Worm (Caenorhabditis elegans): ENCODE measurements around the gene C01B9.1.
A peak's percentile ranks its signal among the peaks of the same experiment; 100 is the strongest.
"Not testable (repeated sequence)": the region's sequence is repeated elsewhere in the genome, so short reads cannot be mapped to it uniquely, and the experiment has no call there.

The C01B9.1 gene

DNA sequence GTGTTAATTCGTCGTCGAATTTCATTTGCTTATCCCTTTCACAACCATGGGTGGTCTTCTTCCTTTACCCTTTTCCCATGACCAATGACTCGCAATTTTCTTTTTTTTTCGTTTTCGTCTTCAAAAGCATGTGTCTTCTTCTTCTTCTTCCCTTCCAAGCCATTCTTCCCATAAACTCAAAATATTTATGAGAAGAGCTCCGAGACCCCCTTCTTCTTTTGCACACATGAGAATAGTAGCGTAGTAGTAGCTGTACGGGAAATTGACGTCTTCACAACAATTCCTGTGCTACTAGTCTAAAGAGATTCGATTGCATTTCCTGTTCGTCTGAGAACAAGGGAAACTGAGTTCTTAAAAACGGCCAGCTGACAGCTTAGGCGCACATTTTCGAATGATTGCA is 41.0 kb downstream of the C01B9.1 start:
- TF ChIP-seq ztf-29 (GFP tag; IDR thresholded peaks at IDR 0.05): no peak
- no peak for TF ChIP-seq ref-1 (GFP tag; conservative IDR thresholded peaks at IDR 0.05)

DNA sequence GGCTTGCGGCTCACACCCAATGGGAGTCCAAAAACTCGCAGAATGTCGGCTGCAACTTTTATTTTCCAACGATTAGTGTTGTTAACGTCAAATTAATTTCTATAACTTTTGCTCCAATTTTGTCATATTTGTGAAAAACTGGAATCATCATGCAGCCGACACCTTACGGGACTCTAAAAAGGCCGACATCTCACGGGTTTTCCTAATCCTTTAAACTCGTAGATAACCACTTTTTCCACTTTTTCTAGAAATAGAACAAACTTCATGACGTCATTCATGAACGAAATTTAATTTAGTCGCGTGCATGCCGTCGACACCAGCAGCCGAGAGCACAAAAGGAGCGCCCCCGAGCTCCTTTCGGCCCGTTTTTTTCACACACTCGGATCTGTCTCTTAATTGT is 42.0 kb downstream of the C01B9.1 start:
- TF ChIP-seq med-1 (GFP tag; optimal IDR thresholded peaks at IDR 0.05; ENCODE audit: insufficient read depth): no peak
- TF ChIP-seq flt-1 (GFP tag; IDR thresholded peaks at IDR 0.05): no peak
- TF ChIP-seq tab-1 (GFP tag; IDR thresholded peaks at IDR 0.05): no peak
- no peak for TF ChIP-seq T22C8.4 (GFP tag; IDR thresholded peaks at IDR 0.05)
- TF ChIP-seq ztf-23 (GFP tag; IDR thresholded peaks at IDR 0.05): no peak
- TF ChIP-seq klf-2 (GFP tag; conservative IDR thresholded peaks at IDR 0.05): no peak
- no peak for TF ChIP-seq cog-1 (tag; optimal IDR thresholded peaks at IDR 0.05)
- no peak for TF ChIP-seq ref-1 (GFP tag; conservative IDR thresholded peaks at IDR 0.05)
- no peak for TF ChIP-seq ztf-29 (GFP tag; IDR thresholded peaks at IDR 0.05)

DNA sequence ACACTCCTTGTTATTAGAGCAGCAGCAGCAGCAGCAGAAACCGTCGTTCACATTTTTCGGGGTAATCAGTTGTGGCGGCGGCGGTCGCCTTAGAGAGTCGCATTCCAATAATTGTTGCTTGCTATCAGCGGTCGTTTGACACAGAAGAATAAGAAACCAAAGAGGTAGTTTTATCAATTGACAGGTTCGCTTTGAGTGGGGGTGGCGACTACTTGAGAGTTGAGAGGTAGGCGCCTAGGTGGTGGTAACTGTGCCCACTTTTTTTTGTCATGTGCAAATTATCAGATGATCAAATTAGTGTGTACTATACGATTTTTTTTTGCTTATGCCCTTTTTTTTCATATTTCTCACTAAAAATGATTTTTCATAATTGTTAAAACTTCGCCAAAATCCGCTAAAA is 42.6 kb downstream of the C01B9.1 start:
- TF ChIP-seq ztf-29 (GFP tag; IDR thresholded peaks at IDR 0.05): no peak
- TF ChIP-seq ztf-23 (GFP tag; IDR thresholded peaks at IDR 0.05): no peak
- no peak for TF ChIP-seq flt-1 (GFP tag; IDR thresholded peaks at IDR 0.05)

DNA sequence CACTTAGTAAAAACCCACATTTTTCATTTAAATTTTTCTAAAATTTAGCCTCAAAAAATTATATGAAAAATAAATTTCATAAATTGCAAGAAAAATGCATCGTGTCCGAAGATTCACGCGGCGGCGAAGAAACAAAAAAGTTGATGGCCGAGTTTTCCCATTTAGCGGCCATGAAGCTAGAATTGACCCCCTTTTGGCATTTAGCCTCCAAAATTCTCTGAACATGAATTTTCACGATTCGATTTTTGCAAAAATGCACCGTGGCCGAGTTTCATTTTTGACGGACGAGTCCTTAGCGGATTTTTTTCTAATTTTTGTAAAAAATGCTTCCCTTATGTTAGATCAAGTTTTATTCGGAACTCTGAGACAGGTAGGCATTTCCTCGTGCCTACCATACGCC is 44.1 kb downstream of the C01B9.1 start:
- TF ChIP-seq cog-1 (tag; optimal IDR thresholded peaks at IDR 0.05) (no peak), ztf-23 (GFP tag; IDR thresholded peaks at IDR 0.05) (no peak), ref-1 (GFP tag; conservative IDR thresholded peaks at IDR 0.05) (no peak), flt-1 (GFP tag; IDR thresholded peaks at IDR 0.05) (no peak)

DNA sequence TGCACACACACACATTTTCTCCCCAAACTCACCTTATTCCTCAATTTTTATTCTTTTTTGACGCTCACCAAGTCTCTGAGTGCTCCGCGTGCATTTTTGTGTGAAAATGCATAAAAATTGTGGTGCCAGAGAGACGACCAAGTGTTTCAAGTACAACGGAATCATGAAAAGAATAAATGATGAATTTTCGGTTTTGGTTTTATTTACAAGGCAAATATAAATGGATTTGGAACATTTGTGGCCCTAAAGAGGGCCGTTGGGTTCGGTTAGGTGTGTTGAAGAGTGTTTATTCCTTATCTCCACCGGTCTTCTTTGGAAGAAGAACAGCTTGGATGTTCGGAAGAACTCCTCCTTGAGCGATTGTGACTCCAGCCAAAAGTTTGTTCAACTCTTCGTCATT is 46.1 kb downstream of the C01B9.1 start:
- peak; percentile 84 for TF ChIP-seq flt-1 (GFP tag; IDR thresholded peaks at IDR 0.05)

DNA sequence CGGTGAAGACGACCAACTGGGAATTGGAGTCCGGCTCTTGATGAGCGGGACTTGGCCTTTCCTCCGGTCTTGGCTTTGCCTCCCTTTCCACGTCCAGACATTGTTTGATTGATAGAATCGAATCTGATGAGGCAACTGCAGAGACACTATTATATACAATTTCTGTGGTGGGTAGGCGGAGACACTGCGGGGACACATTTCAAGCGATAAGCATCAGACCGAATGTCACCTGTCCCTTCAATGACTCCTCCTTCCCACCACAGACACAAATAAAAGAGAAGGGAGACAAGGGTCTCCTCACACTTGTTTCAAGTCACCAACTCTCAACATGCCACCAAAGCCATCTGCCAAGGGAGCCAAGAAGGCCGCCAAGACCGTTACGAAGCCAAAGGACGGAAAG is 46.7 kb downstream of the C01B9.1 start, which contains the start of gene his-16:
TSS of gene his-16 (minus strand) at position 101 of the 400 bp plus-strand sequence.
- not testable (repeated sequence) for TF ChIP-seq klf-2 (GFP tag; conservative IDR thresholded peaks at IDR 0.05); ztf-29 (GFP tag; IDR thresholded peaks at IDR 0.05); tab-1 (GFP tag; IDR thresholded peaks at IDR 0.05)

DNA sequence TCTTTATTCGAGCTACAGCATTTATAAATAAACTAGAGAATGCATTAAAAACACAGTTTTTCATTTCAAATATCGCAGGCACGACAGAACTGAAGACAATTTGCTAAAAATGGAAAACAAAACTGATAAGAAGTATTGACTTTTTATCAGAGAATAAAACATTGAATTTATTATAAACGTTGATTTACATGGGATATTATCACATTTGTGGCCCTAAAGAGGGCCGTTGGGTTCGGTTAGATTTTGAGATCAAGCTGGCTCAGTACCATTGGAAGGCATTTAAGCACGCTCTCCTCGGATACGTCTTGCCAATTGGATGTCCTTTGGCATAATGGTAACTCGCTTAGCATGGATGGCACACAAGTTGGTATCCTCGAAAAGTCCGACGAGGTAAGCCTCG is 53.2 kb downstream of the C01B9.1 start:
- TF ChIP-seq flt-1 (GFP tag; IDR thresholded peaks at IDR 0.05): peak; percentile 71

DNA sequence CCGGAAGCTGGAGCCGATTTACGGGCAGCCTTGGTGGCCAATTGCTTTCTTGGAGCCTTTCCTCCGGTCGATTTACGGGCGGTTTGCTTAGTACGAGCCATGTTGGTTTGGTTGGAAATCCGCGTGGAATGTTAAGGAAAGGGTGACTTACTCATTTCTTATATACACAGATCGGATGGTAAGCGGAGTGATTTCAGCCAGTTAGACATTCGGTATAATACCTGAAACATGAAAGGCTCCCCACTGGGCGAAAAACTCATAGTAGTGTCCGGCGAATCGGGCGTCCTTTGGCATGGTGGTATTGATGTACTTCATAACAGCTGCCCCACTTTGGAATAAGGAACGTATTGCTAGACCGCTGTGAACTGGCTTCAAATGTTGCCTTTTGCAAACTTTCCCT is 57.2 kb downstream of the C01B9.1 start, which contains the start of gene his-42:
TSS of gene his-42 (minus strand) at position 101 of the 400 bp plus-strand sequence.
- TF ChIP-seq ztf-23 (GFP tag; IDR thresholded peaks at IDR 0.05) (no peak), flt-1 (GFP tag; IDR thresholded peaks at IDR 0.05) (no peak), ztf-29 (GFP tag; IDR thresholded peaks at IDR 0.05) (no peak), tab-1 (GFP tag; IDR thresholded peaks at IDR 0.05) (no peak), klf-2 (GFP tag; conservative IDR thresholded peaks at IDR 0.05) (no peak), cog-1 (tag; optimal IDR thresholded peaks at IDR 0.05) (no peak), med-1 (GFP tag; optimal IDR thresholded peaks at IDR 0.05; ENCODE audit: insufficient read depth) (no peak), T22C8.4 (GFP tag; IDR thresholded peaks at IDR 0.05) (no peak), ref-1 (GFP tag; conservative IDR thresholded peaks at IDR 0.05) (no peak)

Data from whole organism, midembryonic.